Worm (Caenorhabditis elegans) whole organism, L4/young adult: ENCODE results near the gene ptr-18.

ENCODE experiments used
- W03F9.2 ChIP-seq: fragments of 150-350 bp; optimal IDR thresholded peaks from 2 replicates; lab custom pipeline; 2014; ENCODE audit warnings: missing biosample characterization, missing genetic modification characterization
- dao-5 ChIP-seq: sonication (generic microtip); optimal IDR thresholded peaks from 2 replicates; lab custom pipeline; 2016; ENCODE audit warnings: missing genotype, missing genetic modification characterization, moderate library complexity, missing compliant biosample characterization
- him-1 ChIP-seq: sonication (generic microtip); optimal IDR thresholded peaks from 2 replicates; lab custom pipeline; 2016; ENCODE audit warnings: missing genotype, missing genetic modification reagents, missing genetic modification characterization, missing compliant biosample characterization

DNA sequence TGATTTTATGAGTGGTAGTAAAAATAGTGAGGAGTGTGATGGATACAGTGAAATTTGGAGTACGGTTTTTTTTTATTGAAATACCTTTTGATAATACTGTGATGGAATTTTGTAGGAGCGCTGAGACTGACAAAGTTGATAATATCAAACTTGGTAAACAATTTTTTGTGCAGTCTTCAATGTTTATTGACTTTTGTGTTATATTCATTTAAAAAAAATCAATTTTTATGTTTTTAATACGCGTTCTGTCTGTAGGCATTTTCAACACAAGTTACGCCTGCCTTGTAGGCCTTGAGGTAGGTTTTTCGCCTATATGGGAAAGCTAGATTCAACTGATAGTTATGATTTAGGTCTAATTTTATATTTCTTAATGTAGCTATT is 39.5 kb downstream of the ptr-18 start:
- TF ChIP-seq him-1 (tag; lab: Kevin White, UChicago): no peak
- no peak for TF ChIP-seq dao-5 (tag; lab: Kevin White, UChicago)
- no peak for TF ChIP-seq W03F9.2
